Fruit fly (Drosophila melanogaster): ENCODE results near the gene brwl.
A peak's percentile ranks its signal among the peaks of the same experiment; 100 is the strongest.

DNA sequence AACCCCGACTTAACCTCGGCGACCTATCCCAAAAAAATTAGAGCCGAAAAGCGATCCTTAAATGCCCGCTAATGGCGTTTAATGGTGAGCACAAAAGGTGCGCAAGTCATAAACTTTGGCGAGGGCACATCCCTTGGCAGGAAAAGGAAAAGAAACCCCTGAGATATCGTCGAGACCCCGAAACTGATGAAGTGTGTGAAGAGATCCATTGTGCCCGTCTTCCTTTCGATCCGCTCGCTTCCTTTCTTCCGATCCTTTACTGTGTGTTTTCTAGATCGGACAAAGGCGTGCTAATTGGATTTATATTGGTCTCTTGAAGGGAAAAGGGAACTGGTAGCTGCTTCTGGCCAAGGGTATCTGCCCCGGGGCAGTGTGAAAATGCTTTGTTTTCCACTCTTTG, 32.5 kb downstream of the brwl start:
- TF ChIP-seq Nf-YA (GFP tag; IDR thresholded peaks at IDR 0.05) (no peak), h (optimal IDR thresholded peaks at IDR 0.05) (no peak), B-H1 (GFP tag; IDR thresholded peaks at IDR 0.05) (no peak), CG7357 (GFP tag; IDR thresholded peaks at IDR 0.05) (no peak), Gsc (GFP tag; IDR thresholded peaks at IDR 0.05) (no peak), Neu2 (GFP tag; optimal IDR thresholded peaks at IDR 0.05; ENCODE audit: borderline replicate concordance) (no peak), exex (tag; optimal IDR thresholded peaks at IDR 0.05) (no peak), Hr51 (GFP tag; optimal IDR thresholded peaks at IDR 0.05) (no peak), cad (GFP tag; optimal IDR thresholded peaks at IDR 0.05) (peak; percentile 53), usp (GFP tag; optimal IDR thresholded peaks at IDR 0.05) (no peak), CG15601 (tag; optimal IDR thresholded peaks at IDR 0.05) (no peak), CG18011 (GFP tag; optimal IDR thresholded peaks at IDR 0.05) (no peak), Hey (tag; optimal IDR thresholded peaks at IDR 0.05) (no peak), CG16779 (GFP tag; IDR thresholded peaks at IDR 0.05) (no peak)
